Worm (Caenorhabditis elegans) whole organism, mixed stage, embryonic: Measurements from ENCODE around the gene klp-20.

ENCODE experiments used
- nhr-12 ChIP-seq: fragments of 150-350 bp; optimal IDR thresholded peaks from 2 replicates; lab custom pipeline; 2014; ENCODE audit warnings: missing biosample characterization, missing genetic modification characterization
- nhr-76 ChIP-seq: sonication (generic microtip); optimal IDR thresholded peaks from 2 replicates; lab custom pipeline; 2017; ENCODE audit warnings: missing biosample characterization, missing genetic modification characterization
- unc-39 ChIP-seq: fragments of 150-350 bp; optimal IDR thresholded peaks from 2 replicates; lab custom pipeline; 2014; ENCODE audit warnings: missing biosample characterization, missing genetic modification characterization

DNA sequence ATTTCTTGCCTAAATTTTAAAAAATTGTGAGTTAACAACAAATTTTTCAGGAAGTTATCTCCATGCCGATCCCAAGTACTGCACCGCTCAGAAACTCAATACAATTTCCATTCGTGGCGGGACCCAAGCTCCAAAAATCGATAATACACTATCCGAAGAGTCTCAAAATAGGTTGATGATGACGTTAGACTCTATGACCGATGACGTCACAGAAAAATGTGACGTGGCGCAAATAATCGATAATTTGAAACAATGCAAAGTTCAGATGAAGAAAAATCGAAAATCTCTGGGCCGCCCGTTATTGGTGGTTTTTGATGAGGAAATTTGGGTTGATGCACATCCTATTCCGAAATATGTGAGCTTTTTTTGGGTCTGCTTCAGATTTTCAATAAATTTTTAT lies 25.5 kb upstream of the klp-20 start:
- TF ChIP-seq nhr-76 (tag; lab: Kevin White, UChicago): no peak
- TF ChIP-seq nhr-12 (tag; lab: Kevin White, UChicago): no peak
- no peak for TF ChIP-seq unc-39 (tag; lab: Kevin White, UChicago)
